Fruit fly (Drosophila melanogaster) whole organism, wandering third instar larva: Measurements from ENCODE around the gene CG31496.

ENCODE experiments used
- Abd-B ChIP-seq: fragments of >200 bp; optimal IDR thresholded peaks from 2 replicates; lab custom pipeline; 2017; ENCODE audit warnings: missing biosample characterization, missing genetic modification characterization
- foxo ChIP-seq, 2 experiments: fragments of 200-800 bp; sonication (Bioruptor generic); optimal IDR thresholded peaks; 2 replicates in 1 of 2; 3 replicates in 1 of 2; lab custom pipeline; 2016 to 2017; ENCODE audit warnings: missing biosample characterization in 2 of 2, missing genetic modification characterization in 2 of 2
- h ChIP-seq: fragments of 200-800 bp; sonication (Bioruptor generic); optimal IDR thresholded peaks from 3 replicates; lab custom pipeline; 2016; ENCODE audit warnings: missing biosample characterization, mild to moderate bottlenecking, missing genetic modification characterization
- pan ChIP-seq: fragments of >200 bp; optimal IDR thresholded peaks from 2 replicates; lab custom pipeline; 2017
- sage ChIP-seq: fragments of 200-800 bp; sonication (Bioruptor generic); optimal IDR thresholded peaks from 2 replicates; lab custom pipeline; 2016; ENCODE audit warnings: missing biosample characterization, mild to moderate bottlenecking, missing genetic modification characterization

- TF ChIP-seq pan (no peak), sage (GFP tag; lab: Kevin White, UChicago) (no peak), foxo (GFP tag; optimal IDR thresholded peaks at IDR 0.05; lab: Kevin White, UChicago) (no peak), h (GFP tag; lab: Kevin White, UChicago) (no peak), Abd-B (GFP tag; lab: Kevin White, UChicago) (no peak)
Measured at dm6 chr3R:7362023-7362422, 17.2 kb downstream of the CG31496 start, which contains the start of gene CG17944.
